Fruit fly (Drosophila melanogaster): Measurements from ENCODE around the gene RhoGAP15B.

Gene RhoGAP15B

dm6 chrX:16942735-16943514 lies at the start of gene RhoGAP15B, which contains the start of gene CG13001 (continued):
- TF ChIP-seq chm (GFP tag; IDR thresholded peaks at IDR 0.05): no peak
- TF ChIP-seq CG14710 (tag; optimal IDR thresholded peaks at IDR 0.05): peak; percentile 37
- TF ChIP-seq so (GFP tag; IDR thresholded peaks at IDR 0.05): no peak
- no peak for TF ChIP-seq CG17359 (tag; optimal IDR thresholded peaks at IDR 0.05)
- no peak for TF ChIP-seq BtbVII (GFP tag; optimal IDR thresholded peaks at IDR 0.05)
- TF ChIP-seq zfh1 (GFP tag; IDR thresholded peaks at IDR 0.05): no peak
- no peak for TF ChIP-seq maf-S (GFP tag; optimal IDR thresholded peaks at IDR 0.05)
- TF ChIP-seq CG9817 (tag; optimal IDR thresholded peaks at IDR 0.05): no peak
- TF ChIP-seq Neu2 (GFP tag; optimal IDR thresholded peaks at IDR 0.05; ENCODE audit: borderline replicate concordance): no peak
- TF ChIP-seq tup (GFP tag; optimal IDR thresholded peaks at IDR 0.05): no peak
- TF ChIP-seq Med (GFP tag): peak; percentile 43
- no peak for TF ChIP-seq CG6654 (GFP tag; optimal IDR thresholded peaks at IDR 0.05)
- no peak for TF ChIP-seq CG17802 (tag; optimal IDR thresholded peaks at IDR 0.05)
- no peak for TF ChIP-seq CG10366 (GFP tag; IDR thresholded peaks at IDR 0.05)
- TF ChIP-seq kni (GFP tag; optimal IDR thresholded peaks at IDR 0.05): no peak
- TF ChIP-seq inv (GFP tag; IDR thresholded peaks at IDR 0.05; ENCODE audit: partially characterized antibody): peak; percentile 71
- TF ChIP-seq dmrt99B (tag; optimal IDR thresholded peaks at IDR 0.05): no peak
- peak; percentile 56 for TF ChIP-seq Sry-δ (GFP tag; optimal IDR thresholded peaks at IDR 0.05)
- TF ChIP-seq sug (tag; optimal IDR thresholded peaks at IDR 0.05): no peak
- no peak for TF ChIP-seq CG17186 (GFP tag; optimal IDR thresholded peaks at IDR 0.05)
- no peak for TF ChIP-seq Aef1 (GFP tag; IDR thresholded peaks at IDR 0.05)
- TF ChIP-seq CG33213 (GFP tag; optimal IDR thresholded peaks at IDR 0.05): no peak
- TF ChIP-seq CG11093 (GFP tag; IDR thresholded peaks at IDR 0.05): no peak
- no peak for TF ChIP-seq CG12104 (GFP tag; optimal IDR thresholded peaks at IDR 0.05)
- TF ChIP-seq CG4360 (GFP tag; IDR thresholded peaks at IDR 0.05): peak; percentile 39; the same call in 1 of the 2 replicates
- no peak for TF ChIP-seq CG7556 (GFP tag; optimal IDR thresholded peaks at IDR 0.05)
- TF ChIP-seq CG8359 (GFP tag; optimal IDR thresholded peaks at IDR 0.05; ENCODE audit: borderline replicate concordance): no peak
- TF ChIP-seq sima (GFP tag; optimal IDR thresholded peaks at IDR 0.05): no peak
- TF ChIP-seq CG12942 (GFP tag; optimal IDR thresholded peaks at IDR 0.05): no peak
- no peak for TF ChIP-seq sim (GFP tag; IDR thresholded peaks at IDR 0.05)
- no peak for TF ChIP-seq hkb (optimal IDR thresholded peaks at IDR 0.05)
- no peak for TF ChIP-seq hkb (GFP tag; IDR thresholded peaks at IDR 0.05)
- TF ChIP-seq CG7839 (tag; optimal IDR thresholded peaks at IDR 0.05): no peak
- TF ChIP-seq CG31388 (GFP tag; optimal IDR thresholded peaks at IDR 0.05): no peak
- TF ChIP-seq Kr (GFP tag; optimal IDR thresholded peaks at IDR 0.05): no peak
- no peak for TF ChIP-seq Nf-YB (GFP tag; optimal IDR thresholded peaks at IDR 0.05)
- no peak; the same call in 1 of the 2 replicates for TF ChIP-seq hbn (GFP tag; IDR thresholded peaks at IDR 0.05; ENCODE audit: partially characterized antibody)
- no peak for TF ChIP-seq nerfin-1 (tag; optimal IDR thresholded peaks at IDR 0.05)
- TF ChIP-seq CkIIα-i1 (GFP tag; IDR thresholded peaks at IDR 0.05): no peak
- TF ChIP-seq CG12155 (GFP tag; optimal IDR thresholded peaks at IDR 0.05): no peak
- no peak for TF ChIP-seq psq (GFP tag; optimal IDR thresholded peaks at IDR 0.05)
- TF ChIP-seq Trl (optimal IDR thresholded peaks at IDR 0.05): no peak
- no peak for TF ChIP-seq Trl (GFP tag; optimal IDR thresholded peaks at IDR 0.05)
- no peak for TF ChIP-seq ERR (GFP tag; optimal IDR thresholded peaks at IDR 0.05)
- TF ChIP-seq zfh2 (GFP tag; optimal IDR thresholded peaks at IDR 0.05): no peak
- TF ChIP-seq CG6813 (GFP tag; optimal IDR thresholded peaks at IDR 0.05): no peak
- TF ChIP-seq dati (GFP tag; IDR thresholded peaks at IDR 0.05): no peak
- no peak for TF ChIP-seq bigmax (GFP tag; optimal IDR thresholded peaks at IDR 0.05)
- TF ChIP-seq slp2 (GFP tag; optimal IDR thresholded peaks at IDR 0.05): no peak
- TF ChIP-seq ato (GFP tag; IDR thresholded peaks at IDR 0.05; ENCODE audit: partially characterized antibody): peak; percentile 52

Measured in whole organism, embryonic.